Fruit fly (Drosophila melanogaster) whole organism, embryonic: ENCODE data around the gene Sil1.
A peak's percentile ranks its signal among the peaks of the same experiment; 100 is the strongest.

ENCODE experiments used
- Asciz ChIP-seq: fragments of 200-800 bp; sonication (Bioruptor generic); optimal IDR thresholded peaks from 2 replicates; lab custom pipeline; 2017; ENCODE audit warnings: missing biosample characterization, mild to moderate bottlenecking, missing genetic modification characterization, missing genetic modification reagents
- BtbVII ChIP-seq: fragments of 200-800 bp; sonication (Bioruptor generic); optimal IDR thresholded peaks from 3 replicates; lab custom pipeline; 2017; ENCODE audit warnings: missing biosample characterization, mild to moderate bottlenecking, missing genetic modification characterization
- CG10979 ChIP-seq: fragments of 200-800 bp; sonication (Bioruptor generic); optimal IDR thresholded peaks from 2 replicates; lab custom pipeline; 2018; ENCODE audit warnings: missing biosample characterization, mild to moderate bottlenecking, missing genetic modification characterization, moderate library complexity
- CG11456 ChIP-seq: fragments of 200-800 bp; sonication (Bioruptor generic); IDR thresholded peaks from 3 replicates; pipeline ENCODE4 v1.3.6; 2022; ENCODE audit warnings: missing biosample characterization, missing genetic modification characterization
- CG11695 ChIP-seq: fragments of 200-800 bp; sonication (Bioruptor generic); IDR thresholded peaks from 3 replicates; pipeline ENCODE4 v1.3.6; 2022; ENCODE audit warnings: missing biosample characterization, missing genetic modification characterization
- CG12236 ChIP-seq: fragments of 200-800 bp; sonication (Bioruptor generic); optimal IDR thresholded peaks from 2 replicates; lab custom pipeline; 2016; ENCODE audit warnings: missing biosample characterization, missing genetic modification characterization
- CG12391 ChIP-seq: fragments of 200-800 bp; sonication (Bioruptor generic); optimal IDR thresholded peaks from 3 replicates; lab custom pipeline; 2018; ENCODE audit warnings: missing biosample characterization, mild to moderate bottlenecking, missing genetic modification characterization, moderate library complexity
- CG13123 ChIP-seq: fragments of 200-800 bp; sonication (Bioruptor generic); optimal IDR thresholded peaks from 2 replicates; lab custom pipeline; 2016; ENCODE audit warnings: missing biosample characterization, missing genetic modification characterization
- CG14860 ChIP-seq: fragments of 200-800 bp; sonication (Bioruptor generic); IDR thresholded peaks from 3 replicates; pipeline ENCODE4 v1.3.6; 2022; ENCODE audit warnings: missing biosample characterization, missing genetic modification characterization; ENCODE audit not compliant: partially characterized antibody
- CG15479 ChIP-seq: fragments of 200-800 bp; sonication (Bioruptor generic); optimal IDR thresholded peaks from 3 replicates; lab custom pipeline; 2019; ENCODE audit warnings: missing biosample characterization, mild to moderate bottlenecking, missing genetic modification characterization, moderate library complexity
- CG15514 ChIP-seq: fragments of 200-800 bp; sonication (Bioruptor generic); optimal IDR thresholded peaks from 3 replicates; lab custom pipeline; 2017; ENCODE audit warnings: missing biosample characterization, missing genetic modification characterization, mild to moderate bottlenecking, moderate library complexity, missing genetic modification reagents
- CG17361 ChIP-seq: fragments of 200-800 bp; sonication (Bioruptor generic); IDR thresholded peaks from 3 replicates; pipeline ENCODE4 v1.3.6; 2022; ENCODE audit warnings: missing biosample characterization, missing genetic modification characterization
- CG1792 ChIP-seq: fragments of 200-800 bp; sonication (Bioruptor generic); optimal IDR thresholded peaks from 2 replicates; lab custom pipeline; 2016; ENCODE audit warnings: missing biosample characterization, missing genetic modification characterization
- CG18262 ChIP-seq: fragments of 200-800 bp; optimal IDR thresholded peaks from 3 replicates; lab custom pipeline; 2019; ENCODE audit warnings: missing biosample characterization, mild to moderate bottlenecking, missing genetic modification characterization, moderate library complexity
- CG31224 ChIP-seq: fragments of 200-800 bp; sonication (Bioruptor generic); IDR thresholded peaks from 2 replicates; pipeline ENCODE4 v1.3.6; 2022; ENCODE audit warnings: missing biosample characterization, missing genetic modification characterization
- CG32532 ChIP-seq: fragments of 200-800 bp; sonication (Bioruptor generic); IDR thresholded peaks from 2 replicates; pipeline ENCODE4 v1.3.6; 2022; ENCODE audit warnings: missing biosample characterization, missing genetic modification characterization
- CG3407 ChIP-seq: fragments of 200-800 bp; sonication (Bioruptor generic); optimal IDR thresholded peaks from 2 replicates; lab custom pipeline; 2018; ENCODE audit warnings: missing biosample characterization, mild to moderate bottlenecking, missing genetic modification characterization
- CG4360 ChIP-seq: fragments of 200-800 bp; sonication (Bioruptor generic); IDR thresholded peaks from 2 replicates; pipeline ENCODE4 v1.3.6; 2022; ENCODE audit warnings: missing biosample characterization, missing genetic modification characterization
- CG4424 ChIP-seq: fragments of 200-800 bp; sonication (Bioruptor generic); optimal IDR thresholded peaks from 3 replicates; lab custom pipeline; 2016; ENCODE audit warnings: missing biosample characterization, missing genetic modification characterization
- CG4617 ChIP-seq: fragments of 200-800 bp; sonication (Bioruptor generic); optimal IDR thresholded peaks from 3 replicates; lab custom pipeline; 2016; ENCODE audit warnings: missing biosample characterization, missing genetic modification characterization, borderline replicate concordance
- CG6765 ChIP-seq: fragments of 200-800 bp; sonication (Bioruptor generic); optimal IDR thresholded peaks from 3 replicates; lab custom pipeline; 2017; ENCODE audit warnings: missing biosample characterization, mild to moderate bottlenecking, missing genetic modification characterization
- CG7271 ChIP-seq: fragments of 200-800 bp; sonication (Bioruptor generic); optimal IDR thresholded peaks from 2 replicates; lab custom pipeline; 2018; ENCODE audit warnings: missing biosample characterization, mild to moderate bottlenecking, missing genetic modification characterization, moderate library complexity
- CG8290 ChIP-seq, 3 experiments: fragments of 200-800 bp; sonication (Bioruptor generic); optimal IDR thresholded peaks; 2 replicates each; lab custom pipeline; 2016 to 2019; ENCODE audit warnings: missing biosample characterization in 3 of 3, missing genetic modification characterization in 3 of 3, mild to moderate bottlenecking in 2 of 3, moderate library complexity in 1 of 3
- CG8924 ChIP-seq: fragments of 200-800 bp; optimal IDR thresholded peaks from 3 replicates; lab custom pipeline; 2019; ENCODE audit warnings: missing biosample characterization, mild to moderate bottlenecking, missing genetic modification characterization, moderate library complexity
- CG9609 ChIP-seq: fragments of 200-800 bp; sonication (Bioruptor generic); optimal IDR thresholded peaks from 3 replicates; lab custom pipeline; 2016; ENCODE audit warnings: missing biosample characterization, missing genetic modification characterization
- Dbx ChIP-seq: fragments of 200-800 bp; sonication (Bioruptor generic); IDR thresholded peaks from 3 replicates; pipeline ENCODE4 v1.3.6; 2022; ENCODE audit warnings: missing biosample characterization, missing genetic modification characterization
- NFAT ChIP-seq: fragments of 200-800 bp; sonication (Bioruptor generic); IDR thresholded peaks from 2 replicates; pipeline ENCODE4 v1.3.6; 2022; ENCODE audit warnings: missing biosample characterization, missing genetic modification characterization
- NK7.1 ChIP-seq: fragments of 200-800 bp; sonication (Bioruptor generic); optimal IDR thresholded peaks from 3 replicates; lab custom pipeline; 2016; ENCODE audit warnings: missing biosample characterization, missing genetic modification characterization
- Ptx1 ChIP-seq: fragments of 200-800 bp; sonication (Bioruptor generic); IDR thresholded peaks from 2 replicates; pipeline ENCODE4 v1.3.6; 2022; ENCODE audit warnings: missing biosample characterization, missing genetic modification characterization
- Scr ChIP-seq: fragments of 200-800 bp; sonication (Bioruptor generic); IDR thresholded peaks from 2 replicates; pipeline ENCODE4 v1.3.6; 2022; ENCODE audit warnings: missing biosample characterization, missing genetic modification characterization; ENCODE audit not compliant: partially characterized antibody
- Sry-β ChIP-seq: fragments of 200-800 bp; sonication (Bioruptor generic); optimal IDR thresholded peaks from 2 replicates; lab custom pipeline; 2018; ENCODE audit warnings: missing biosample characterization, mild to moderate bottlenecking, missing genetic modification characterization, moderate library complexity
- Sry-δ ChIP-seq: fragments of 200-800 bp; sonication (Bioruptor generic); optimal IDR thresholded peaks from 2 replicates; lab custom pipeline; 2016; ENCODE audit warnings: missing biosample characterization, missing genetic modification characterization
- bbx ChIP-seq: fragments of 200-800 bp; sonication (Bioruptor generic); IDR thresholded peaks from 2 replicates; pipeline ENCODE4 v1.3.6; 2022; ENCODE audit warnings: missing biosample characterization, missing genetic modification characterization; ENCODE audit not compliant: partially characterized antibody
- cas ChIP-seq: fragments of 200-800 bp; sonication (Bioruptor generic); IDR thresholded peaks from 2 replicates; pipeline ENCODE4 v1.3.6; 2022; ENCODE audit warnings: missing biosample characterization, missing genetic modification characterization
- chn ChIP-seq: fragments of 200-800 bp; sonication (Bioruptor generic); optimal IDR thresholded peaks from 2 replicates; lab custom pipeline; 2016; ENCODE audit warnings: missing biosample characterization, missing genetic modification characterization
- cwo ChIP-seq: fragments of 200-800 bp; sonication (Bioruptor generic); optimal IDR thresholded peaks from 3 replicates; lab custom pipeline; 2017; ENCODE audit warnings: missing biosample characterization, missing genetic modification characterization, mild to moderate bottlenecking, moderate library complexity, missing genetic modification reagents
- da ChIP-seq: fragments of 200-800 bp; sonication (Bioruptor generic); optimal IDR thresholded peaks from 2 replicates; lab custom pipeline; 2016; ENCODE audit warnings: missing biosample characterization, missing genetic modification characterization
- disco-r ChIP-seq: fragments of 200-800 bp; sonication (Bioruptor generic); optimal IDR thresholded peaks from 2 replicates; lab custom pipeline; 2016; ENCODE audit warnings: missing biosample characterization, missing genetic modification characterization
- ewg ChIP-seq: fragments of 200-800 bp; sonication (Bioruptor generic); optimal IDR thresholded peaks from 3 replicates; lab custom pipeline; 2017; ENCODE audit warnings: mild to moderate bottlenecking, missing biosample characterization, missing genetic modification reagents, missing genetic modification characterization
- gcm ChIP-seq: fragments of 200-800 bp; sonication (Bioruptor generic); optimal IDR thresholded peaks from 2 replicates; lab custom pipeline; 2019; ENCODE audit warnings: missing biosample characterization, mild to moderate bottlenecking, missing genetic modification characterization, moderate library complexity
- gcm2 ChIP-seq: fragments of 200-800 bp; sonication (Bioruptor generic); optimal IDR thresholded peaks from 2 replicates; lab custom pipeline; 2016; ENCODE audit warnings: missing biosample characterization, missing genetic modification characterization
- kay ChIP-seq: fragments of 200-800 bp; sonication (Bioruptor generic); optimal IDR thresholded peaks from 2 replicates; lab custom pipeline; 2016; ENCODE audit warnings: missing biosample characterization, missing genetic modification characterization
- odd ChIP-seq: fragments of 200-800 bp; sonication (Bioruptor generic); optimal IDR thresholded peaks from 2 replicates; lab custom pipeline; 2017; ENCODE audit warnings: missing biosample characterization, mild to moderate bottlenecking, missing genetic modification characterization
- pan ChIP-seq, 4 experiments: fragments of >200 bp in 3 of 4; fragments of 200-800 bp in 1 of 4; sonication (Bioruptor generic) in 1 of 4; optimal IDR thresholded peaks in 3 of 4; IDR thresholded peaks in 1 of 4; 2 replicates each; pipeline versions ENCODE4 v1.3.6 to Lab custom; 2017 to 2022; ENCODE audit warnings: missing biosample characterization in 2 of 4, missing genetic modification characterization in 2 of 4, mixed read lengths in 1 of 4
- peb ChIP-seq: fragments of 200-800 bp; sonication (Bioruptor generic); IDR thresholded peaks from 2 replicates; pipeline ENCODE4 v1.3.6; 2022; ENCODE audit warnings: missing biosample characterization, missing genetic modification characterization
- pho ChIP-seq: fragments of 200-800 bp; sonication (Bioruptor generic); optimal IDR thresholded peaks from 2 replicates; lab custom pipeline; 2016; ENCODE audit warnings: missing biosample characterization, missing genetic modification characterization
- stwl ChIP-seq: fragments of 200-800 bp; sonication (Bioruptor generic); optimal IDR thresholded peaks from 3 replicates; lab custom pipeline; 2018; ENCODE audit warnings: missing biosample characterization, mild to moderate bottlenecking, missing genetic modification characterization, moderate library complexity
- zf30C ChIP-seq: fragments of 200-800 bp; sonication (Bioruptor generic); optimal IDR thresholded peaks from 3 replicates; lab custom pipeline; 2018; ENCODE audit warnings: missing biosample characterization, mild to moderate bottlenecking, missing genetic modification characterization

The Sil1 gene

dm6 chr3R:25232271-25232989 lies 2.9 kb downstream of the Sil1 start, which contains the start of gene Cad96Cb (continued):
- TF ChIP-seq ewg (GFP tag; lab: Kevin White, UChicago) (peak; percentile 75), CG9609 (GFP tag; lab: Kevin White, UChicago) (peak; percentile 75), CG11695 (GFP tag; lab: Robert Waterston, UW) (peak; percentile 79), zf30C (GFP tag; lab: Kevin White, UChicago) (no peak), CG4617 (GFP tag; lab: Kevin White, UChicago) (peak; percentile 59), CG18262 (tag; lab: Kevin White, UChicago) (peak; percentile 95), gcm (GFP tag; lab: Kevin White, UChicago) (peak; percentile 86), bbx (GFP tag; lab: Robert Waterston, UW) (no peak), Sry-δ (peak; percentile 21), CG7271 (tag; lab: Kevin White, UChicago) (no peak), Scr (no peak), chn (peak; percentile 65), CG4360 (GFP tag; lab: Robert Waterston, UW) (peak; percentile 94), CG13123 (GFP tag; lab: Kevin White, UChicago) (peak; percentile 7), CG10979 (tag; lab: Kevin White, UChicago) (peak; percentile 94), Dbx (GFP tag; lab: Robert Waterston, UW) (no peak), CG32532 (GFP tag; lab: Robert Waterston, UW) (peak; percentile 40; the same call in 1 of the 2 replicates), kay (peak; percentile 56), CG15479 (GFP tag; lab: Kevin White, UChicago) (no peak), Ptx1 (GFP tag; lab: Robert Waterston, UW) (peak; percentile 70), cas (no peak), pho (GFP tag; lab: Kevin White, UChicago) (peak; percentile 63), Asciz (GFP tag; lab: Kevin White, UChicago) (peak; percentile 91), CG8290 (GFP tag; optimal IDR thresholded peaks at IDR 0.05; lab: Kevin White, UChicago) (no peak), CG8290 (tag; optimal IDR thresholded peaks at IDR 0.05; lab: Kevin White, UChicago) (peak in 1 of 2 experiments; percentile 3), CG3407 (GFP tag; lab: Kevin White, UChicago) (peak; percentile 85), NFAT (GFP tag; lab: Robert Waterston, UW) (no peak), CG12236 (GFP tag; lab: Kevin White, UChicago) (peak; percentile 83), CG11456 (GFP tag; lab: Robert Waterston, UW) (no peak), Sry-β (peak; percentile 45), odd (GFP tag; lab: Kevin White, UChicago) (peak; percentile 90), CG1792 (GFP tag; lab: Kevin White, UChicago) (peak; percentile 63), CG14860 (no peak), CG15514 (GFP tag; lab: Kevin White, UChicago) (peak; percentile 7), gcm2 (no peak), da (GFP tag; lab: Kevin White, UChicago) (peak; percentile 41), stwl (no peak), cwo (peak; percentile 67), NK7.1 (GFP tag; lab: Kevin White, UChicago) (peak; percentile 68), pan (optimal IDR thresholded peaks at IDR 0.05; lab: Kevin White, UChicago) (no peak), pan (GFP tag; optimal IDR thresholded peaks at IDR 0.05 in 1 of 2, IDR thresholded peaks at IDR 0.05 in 1 of 2) (peak in 1 of 2 experiments; percentile 66), CG6765 (peak; percentile 63), peb (GFP tag; lab: Robert Waterston, UW) (peak; percentile 23; the same call in 1 of the 2 replicates), CG4424 (peak; percentile 92), CG31224 (GFP tag; lab: Robert Waterston, UW) (no peak), CG8924 (peak; percentile 86), BtbVII (GFP tag; lab: Kevin White, UChicago) (peak; percentile 63), disco-r (peak; percentile 73), CG12391 (tag; lab: Kevin White, UChicago) (peak; percentile 84), CG17361 (GFP tag; lab: Robert Waterston, UW) (peak; percentile 97)
